Fruit fly (Drosophila melanogaster) Kc167 (cell line): ENCODE data around the gene spn-F.

ENCODE experiments used
- insv ChIP-seq: fragments of >200 bp; optimal IDR thresholded peaks from 3 replicates; lab custom pipeline; 2018; ENCODE audit warnings: missing external identifiers
- psq ChIP-seq: fragments of >200 bp; optimal IDR thresholded peaks from 2 replicates; lab custom pipeline; 2017; ENCODE audit warnings: missing external identifiers
- ttk ChIP-seq: sonication (Bioruptor generic); optimal IDR thresholded peaks from 2 replicates; lab custom pipeline; 2017; ENCODE audit warnings: missing external identifiers

DNA sequence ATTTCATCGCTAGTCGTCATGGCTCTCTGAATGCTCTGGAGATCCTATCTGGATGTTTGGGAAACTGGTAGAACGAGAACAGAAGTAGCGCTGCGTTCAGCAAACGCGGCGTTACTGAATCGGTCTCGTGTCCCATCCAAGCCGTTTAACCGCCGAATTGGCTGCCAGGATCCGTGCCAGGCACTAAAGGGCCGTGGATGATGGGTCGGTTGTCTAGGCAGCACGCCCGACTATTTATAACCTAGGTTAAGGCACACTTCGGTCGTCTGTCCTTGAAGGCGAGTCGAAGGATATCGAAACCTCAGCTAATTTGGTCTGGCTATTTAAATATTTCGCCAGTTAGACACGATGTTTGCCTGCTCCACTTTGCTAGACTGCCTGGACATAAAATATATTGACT is 19.7 kb upstream of the spn-F start, which contains the start of gene CG15564:
- TF ChIP-seq ttk (no peak), psq (lab: Kevin White, UChicago) (no peak), insv (lab: Kevin White, UChicago) (no peak)
